Fruit fly (Drosophila melanogaster): ENCODE results near the gene ATPsynE.

The ATPsynE gene

dm6 chr3R:14282215-14283041, 44.3 kb upstream of the ATPsynE start (continued):
- TF ChIP-seq dimm (GFP tag; IDR thresholded peaks at IDR 0.05) = no peak
- TF ChIP-seq CG33557 (GFP tag; optimal IDR thresholded peaks at IDR 0.05) = no peak
- TF ChIP-seq Poxn (GFP tag; IDR thresholded peaks at IDR 0.05) = no peak
- no peak for TF ChIP-seq CG10274 (GFP tag; optimal IDR thresholded peaks at IDR 0.05)

dm6 chr3R:14283042-14283626, 43.6 kb upstream of the ATPsynE start:
- TF ChIP-seq CG2889 (GFP tag; IDR thresholded peaks at IDR 0.05) (no peak), tup (GFP tag; optimal IDR thresholded peaks at IDR 0.05) (no peak), CTCF (GFP tag; optimal IDR thresholded peaks at IDR 0.05) (no peak), dysf (GFP tag; IDR thresholded peaks at IDR 0.05) (no peak), tx (GFP tag; optimal IDR thresholded peaks at IDR 0.05) (no peak), CG17568 (GFP tag; optimal IDR thresholded peaks at IDR 0.05) (peak; percentile 32), wor (GFP tag; IDR thresholded peaks at IDR 0.05) (no peak), hkb (optimal IDR thresholded peaks at IDR 0.05) (no peak), hkb (GFP tag; IDR thresholded peaks at IDR 0.05) (no peak), CG31365 (tag; optimal IDR thresholded peaks at IDR 0.05) (no peak), ranshi (GFP tag; IDR thresholded peaks at IDR 0.05) (no peak), CG4282 (GFP tag; optimal IDR thresholded peaks at IDR 0.05) (no peak), CG8089 (GFP tag; optimal IDR thresholded peaks at IDR 0.05) (no peak), Doc2 (GFP tag; IDR thresholded peaks at IDR 0.05) (no peak), run (tag; optimal IDR thresholded peaks at IDR 0.05) (no peak), ato (GFP tag; IDR thresholded peaks at IDR 0.05; ENCODE audit: partially characterized antibody) (no peak), Hsf (GFP tag; optimal IDR thresholded peaks at IDR 0.05) (peak; percentile 72), CG15696 (tag; optimal IDR thresholded peaks at IDR 0.05) (no peak), Ets97D (GFP tag; optimal IDR thresholded peaks at IDR 0.05) (no peak), dm (GFP tag; optimal IDR thresholded peaks at IDR 0.05) (no peak), sug (tag; optimal IDR thresholded peaks at IDR 0.05) (no peak), slou (GFP tag; optimal IDR thresholded peaks at IDR 0.05) (no peak), Blimp-1 (GFP tag; optimal IDR thresholded peaks at IDR 0.05) (no peak), CG9797 (GFP tag; optimal IDR thresholded peaks at IDR 0.05) (no peak), ro (GFP tag; IDR thresholded peaks at IDR 0.05) (no peak), nom (GFP tag; optimal IDR thresholded peaks at IDR 0.05) (no peak), Dad (GFP tag; optimal IDR thresholded peaks at IDR 0.05) (no peak), Chrac-16 (GFP tag; optimal IDR thresholded peaks at IDR 0.05) (peak; percentile 13), ash1 (GFP tag; optimal IDR thresholded peaks at IDR 0.05) (no peak), tll (GFP tag; optimal IDR thresholded peaks at IDR 0.05) (no peak), Ptx1 (GFP tag; IDR thresholded peaks at IDR 0.05) (no peak), CG10959 (GFP tag; IDR thresholded peaks at IDR 0.05) (no peak), Ssrp (tag; optimal IDR thresholded peaks at IDR 0.05) (peak; percentile 37), twi (tag; optimal IDR thresholded peaks at IDR 0.05) (no peak), CG11085 (GFP tag; IDR thresholded peaks at IDR 0.05) (no peak), salm (tag; optimal IDR thresholded peaks at IDR 0.05) (no peak), ac (GFP tag; optimal IDR thresholded peaks at IDR 0.05) (no peak), en (GFP tag; optimal IDR thresholded peaks at IDR 0.05) (peak; percentile 4), maf-S (GFP tag; optimal IDR thresholded peaks at IDR 0.05) (peak; percentile 51), CG11456 (GFP tag; IDR thresholded peaks at IDR 0.05) (no peak), repo (GFP tag; optimal IDR thresholded peaks at IDR 0.05) (no peak), Eip74EF (GFP tag; optimal IDR thresholded peaks at IDR 0.05) (peak in 1 of 2 experiments; percentile 18), CG6654 (GFP tag; optimal IDR thresholded peaks at IDR 0.05) (no peak), CG7928 (GFP tag; optimal IDR thresholded peaks at IDR 0.05) (no peak), Side (GFP tag; optimal IDR thresholded peaks at IDR 0.05) (no peak)
